Fruit fly (Drosophila melanogaster) whole organism, wandering third instar larva: ENCODE results near the gene CG1544.

Experiments used
- Abd-B ChIP-seq: fragments of >200 bp; optimal IDR thresholded peaks from 2 replicates; lab custom pipeline; 2017; ENCODE audit warnings: missing biosample characterization, missing genetic modification characterization
- Dfd ChIP-seq: fragments of >200 bp; optimal IDR thresholded peaks from 2 replicates; lab custom pipeline; 2017; ENCODE audit warnings: missing biosample characterization, missing genetic modification characterization
- Myc ChIP-seq: fragments of >200 bp; optimal IDR thresholded peaks from 2 replicates; lab custom pipeline; 2017
- Vsx2 ChIP-seq: fragments of 200-300, 225-300 bp; sonication (Bioruptor generic); optimal IDR thresholded peaks from 2 replicates; lab custom pipeline; 2018; ENCODE audit warnings: missing biosample characterization, missing genetic modification characterization; ENCODE audit not compliant: partially characterized antibody
- dl ChIP-seq, 2 experiments: fragments of 175-275, 200-275 bp in 1 of 2; fragments of 200-275 bp in 1 of 2; sonication (Bioruptor generic); optimal IDR thresholded peaks; lab custom pipeline; 2018; ENCODE audit warnings: mild to moderate bottlenecking in 2 of 2, missing biosample characterization in 2 of 2, missing genetic modification characterization in 2 of 2, moderate library complexity in 2 of 2; ENCODE audit not compliant: partially characterized antibody in 2 of 2, insufficient read depth in 1 of 2
- fru ChIP-seq: fragments of 200-800 bp; sonication (Bioruptor generic); optimal IDR thresholded peaks from 3 replicates; lab custom pipeline; 2016; ENCODE audit warnings: missing biosample characterization, mild to moderate bottlenecking, missing genetic modification characterization
- lola ChIP-seq: fragments of >200 bp; optimal IDR thresholded peaks from 2 replicates; lab custom pipeline; 2017; ENCODE audit warnings: missing biosample characterization, missing genetic modification characterization

dm6 chr3R:31222890-31223569, 26.3 kb downstream of the CG1544 start:
- TF ChIP-seq fru (GFP tag; lab: Kevin White, UChicago) (no peak), lola (no peak), Myc (no peak), dl (GFP tag; optimal IDR thresholded peaks at IDR 0.05; lab: Kevin White, UChicago; ENCODE audit: insufficient read depth in 1 of 2, partially characterized antibody in 2 of 2) (no peak), Dfd (GFP tag; lab: Kevin White, UChicago) (no peak), Vsx2 (GFP tag; lab: Kevin White, UChicago) (no peak), Abd-B (no peak)
